Worm (Caenorhabditis elegans): ENCODE measurements around the gene F10D7.3.
A peak's percentile ranks its signal among the peaks of the same experiment; 100 is the strongest.

ce11 chrX:17419813-17420584 is 45.6 kb upstream of the F10D7.3 start:
- TF ChIP-seq mdl-1 (tag; optimal IDR thresholded peaks at IDR 0.05) (peak in 1 of 2 experiments; percentile 42), mep-1 (tag; optimal IDR thresholded peaks at IDR 0.05) (peak; percentile 21), nhr-12 (tag; optimal IDR thresholded peaks at IDR 0.05) (no peak), sptf-1 (tag; optimal IDR thresholded peaks at IDR 0.05) (no peak), lin-39 (tag; optimal IDR thresholded peaks at IDR 0.05) (no peak), nhr-20 (tag; optimal IDR thresholded peaks at IDR 0.05) (peak; percentile 36), efl-1 (optimal IDR thresholded peaks at IDR 0.05) (no peak), efl-1 (GFP tag; optimal IDR thresholded peaks at IDR 0.05 in 1 of 2) (peak in 1 of 2 experiments; percentile 85), unc-130 (tag; optimal IDR thresholded peaks at IDR 0.05) (no peak), egl-27 (tag; optimal IDR thresholded peaks at IDR 0.05) (no peak), fos-1 (tag; optimal IDR thresholded peaks at IDR 0.05) (peak; percentile 48), nhr-28 (tag; optimal IDR thresholded peaks at IDR 0.05) (no peak), skn-1 (tag; optimal IDR thresholded peaks at IDR 0.05) (no peak), unc-30 (tag; optimal IDR thresholded peaks at IDR 0.05) (no peak)

All from whole organism, L1 larva.